Worm (Caenorhabditis elegans): ENCODE data around the gene uda-1.

- TF ChIP-seq klf-2 (GFP tag; conservative IDR thresholded peaks at IDR 0.05) (no peak), med-1 (GFP tag; optimal IDR thresholded peaks at IDR 0.05; ENCODE audit: insufficient read depth) (no peak), flt-1 (GFP tag; IDR thresholded peaks at IDR 0.05) (no peak), ref-1 (GFP tag; conservative IDR thresholded peaks at IDR 0.05) (no peak), ztf-23 (GFP tag; IDR thresholded peaks at IDR 0.05) (no peak), cog-1 (tag; optimal IDR thresholded peaks at IDR 0.05) (no peak), T22C8.4 (GFP tag; IDR thresholded peaks at IDR 0.05) (no peak), ztf-29 (GFP tag; IDR thresholded peaks at IDR 0.05) (no peak), tab-1 (GFP tag; IDR thresholded peaks at IDR 0.05) (no peak)
Measured at ce11 chrV:10041484-10041883, 36.9 kb downstream of the uda-1 start.

Data from whole organism, midembryonic.